Worm (Caenorhabditis elegans) whole organism, L1 larva: ENCODE data around the gene R02F2.4.
A peak's percentile ranks its signal among the peaks of the same experiment; 100 is the strongest.

Source experiments
- C16A3.4 ChIP-seq: fragments of 150-350 bp; optimal IDR thresholded peaks from 2 replicates; lab custom pipeline; 2014; ENCODE audit warnings: missing biosample characterization, missing genetic modification characterization
- C34B4.2 ChIP-seq: sonication (generic microtip); optimal IDR thresholded peaks from 2 replicates; lab custom pipeline; 2017; ENCODE audit warnings: mild to moderate bottlenecking, missing genetic modification characterization, missing compliant biosample characterization
- F16B12.6 ChIP-seq: fragments of 150-350 bp; optimal IDR thresholded peaks from 2 replicates; lab custom pipeline; 2014; ENCODE audit warnings: missing biosample characterization, missing genetic modification characterization
- alr-1 ChIP-seq: fragments of 200-800 bp; sonication (Bioruptor generic); optimal IDR thresholded peaks from 2 replicates; lab custom pipeline; 2018; ENCODE audit warnings: borderline replicate concordance, mild to moderate bottlenecking, missing genetic modification characterization, missing compliant biosample characterization
- aly-2 ChIP-seq: fragments of 150-350 bp; optimal IDR thresholded peaks from 2 replicates; lab custom pipeline; 2014; ENCODE audit warnings: missing biosample characterization, missing genetic modification characterization
- blmp-1 ChIP-seq: fragments of 150-350 bp; optimal IDR thresholded peaks from 2 replicates; lab custom pipeline; 2014; ENCODE audit warnings: missing biosample characterization, missing genetic modification characterization
- ceh-63 ChIP-seq: fragments of 200-800 bp; sonication (Bioruptor generic); optimal IDR thresholded peaks from 2 replicates; lab custom pipeline; 2018; ENCODE audit warnings: mild to moderate bottlenecking, missing genetic modification characterization, missing compliant biosample characterization
- ceh-82 ChIP-seq, 3 experiments: fragments of 150-350 bp in 1 of 3; sonication (generic microtip) in 2 of 3; optimal IDR thresholded peaks; 2 replicates each; lab custom pipeline; 2014 to 2017; ENCODE audit warnings: missing biosample characterization in 3 of 3, missing genetic modification characterization in 3 of 3
- ceh-88 ChIP-seq: fragments of 200-800 bp; sonication (Bioruptor generic); IDR thresholded peaks from 2 replicates; pipeline ENCODE4 v1.3.6; 2022; ENCODE audit warnings: missing genetic modification characterization, missing compliant biosample characterization
- ces-1 ChIP-seq: fragments of 150-350 bp; optimal IDR thresholded peaks from 2 replicates; lab custom pipeline; 2014; ENCODE audit warnings: missing biosample characterization, missing genetic modification reagents, missing genetic modification characterization
- dsc-1 ChIP-seq: sonication (generic microtip); optimal IDR thresholded peaks from 2 replicates; lab custom pipeline; 2016; ENCODE audit warnings: mild to moderate bottlenecking, missing genetic modification characterization, missing compliant biosample characterization
- efl-3 ChIP-seq: fragments of 200-800 bp; sonication (Bioruptor generic); optimal IDR thresholded peaks from 2 replicates; lab custom pipeline; 2018; ENCODE audit warnings: mild to moderate bottlenecking, missing genetic modification characterization, missing compliant biosample characterization
- elt-2 ChIP-seq: sonication (generic microtip); optimal IDR thresholded peaks from 2 replicates; lab custom pipeline; 2016; ENCODE audit warnings: missing genetic modification characterization, mild to moderate bottlenecking, inconsistent platforms, missing compliant biosample characterization, missing genetic modification reagents
- elt-3 ChIP-seq, 6 experiments: fragments of 150-350 bp in 1 of 6; sonication (generic microtip); optimal IDR thresholded peaks; 2 replicates each; lab custom pipeline; 2017 to 2018; ENCODE audit warnings: missing biosample characterization in 6 of 6, missing genetic modification characterization in 6 of 6, inconsistent platforms in 1 of 6
- ets-5 ChIP-seq: fragments of 200-800 bp; sonication (Bioruptor generic); IDR thresholded peaks from 2 replicates; pipeline ENCODE4 v1.3.6; 2022; ENCODE audit warnings: missing genetic modification characterization, missing compliant biosample characterization
- fkh-10 ChIP-seq: sonication (generic microtip); optimal IDR thresholded peaks from 2 replicates; lab custom pipeline; 2017; ENCODE audit warnings: missing biosample characterization, missing genetic modification reagents, missing genetic modification characterization
- fkh-4 ChIP-seq: sonication (generic microtip); optimal IDR thresholded peaks from 2 replicates; lab custom pipeline; 2016; ENCODE audit warnings: missing compliant biosample characterization, missing genetic modification characterization, borderline replicate concordance
- hlh-4 ChIP-seq: sonication (generic microtip); optimal IDR thresholded peaks from 2 replicates; lab custom pipeline; 2016; ENCODE audit warnings: mild to moderate bottlenecking, missing genetic modification characterization, missing compliant biosample characterization
- irx-1 ChIP-seq: sonication (generic microtip); optimal IDR thresholded peaks from 2 replicates; lab custom pipeline; 2016; ENCODE audit warnings: missing genetic modification characterization, missing compliant biosample characterization
- jun-1 ChIP-seq: fragments of 150-350 bp; optimal IDR thresholded peaks from 2 replicates; lab custom pipeline; 2014; ENCODE audit warnings: missing biosample characterization, missing genetic modification reagents, missing genetic modification characterization
- lin-13 ChIP-seq: fragments of 150-350 bp; optimal IDR thresholded peaks from 2 replicates; lab custom pipeline; 2014; ENCODE audit warnings: missing biosample characterization, missing genetic modification reagents, missing genetic modification characterization
- lir-3 ChIP-seq: sonication (generic microtip); optimal IDR thresholded peaks from 2 replicates; lab custom pipeline; 2016; ENCODE audit warnings: mild to moderate bottlenecking, missing genetic modification characterization, moderate library complexity, missing compliant biosample characterization; ENCODE audit not compliant: poor library complexity
- lsy-2 ChIP-seq, 2 experiments: fragments of 150-350 bp; optimal IDR thresholded peaks; 2 replicates each; lab custom pipeline; 2014; ENCODE audit warnings: missing biosample characterization in 2 of 2, missing genetic modification characterization in 2 of 2
- mdl-1 ChIP-seq, 2 experiments: fragments of 150-350 bp; optimal IDR thresholded peaks; 2 replicates each; lab custom pipeline; 2014 to 2017; ENCODE audit warnings: missing biosample characterization in 2 of 2, missing genetic modification characterization in 2 of 2, inconsistent platforms in 1 of 2
- mep-1 ChIP-seq: fragments of 150-350 bp; optimal IDR thresholded peaks from 2 replicates; lab custom pipeline; 2014; ENCODE audit warnings: missing biosample characterization, missing genetic modification characterization
- nhr-11 ChIP-seq: fragments of 150-350 bp; optimal IDR thresholded peaks from 2 replicates; lab custom pipeline; 2014; ENCODE audit warnings: missing biosample characterization, missing genetic modification characterization
- nhr-12 ChIP-seq: sonication (generic microtip); optimal IDR thresholded peaks from 2 replicates; lab custom pipeline; 2017; ENCODE audit warnings: missing biosample characterization, missing genetic modification characterization
- nhr-19 ChIP-seq: fragments of 200-800 bp; sonication (Bioruptor generic); conservative IDR thresholded peaks from 2 replicates; pipeline ENCODE4 v1.3.6; 2022; ENCODE audit warnings: missing genetic modification characterization, missing compliant biosample characterization
- nhr-20 ChIP-seq: sonication (generic microtip); optimal IDR thresholded peaks from 2 replicates; lab custom pipeline; 2016; ENCODE audit warnings: mild to moderate bottlenecking, missing genetic modification characterization, missing compliant biosample characterization
- nhr-28 ChIP-seq: fragments of 150-350 bp; optimal IDR thresholded peaks from 2 replicates; lab custom pipeline; 2014; ENCODE audit warnings: missing biosample characterization, missing genetic modification characterization
- nhr-47 ChIP-seq: sonication (generic microtip); optimal IDR thresholded peaks from 2 replicates; lab custom pipeline; 2016; ENCODE audit warnings: mild to moderate bottlenecking, missing genetic modification characterization, moderate library complexity, missing compliant biosample characterization
- nhr-76 ChIP-seq: sonication (generic microtip); optimal IDR thresholded peaks from 2 replicates; lab custom pipeline; 2017; ENCODE audit warnings: missing biosample characterization, missing genetic modification characterization
- nhr-84 ChIP-seq: sonication (generic microtip); optimal IDR thresholded peaks from 2 replicates; lab custom pipeline; 2017; ENCODE audit warnings: missing biosample characterization, missing genetic modification characterization
- nhr-90 ChIP-seq: sonication (generic microtip); optimal IDR thresholded peaks from 2 replicates; lab custom pipeline; 2016; ENCODE audit warnings: mild to moderate bottlenecking, missing genetic modification characterization, missing compliant biosample characterization; ENCODE audit not compliant: poor library complexity
- pag-3 ChIP-seq: sonication (generic microtip); optimal IDR thresholded peaks from 2 replicates; lab custom pipeline; 2017; ENCODE audit warnings: missing genetic modification characterization, mild to moderate bottlenecking, missing compliant biosample characterization, antibody characterized with exemption, borderline replicate concordance; ENCODE audit not compliant: insufficient read depth
- skn-1 ChIP-seq: fragments of 150-350 bp; optimal IDR thresholded peaks from 2 replicates; lab custom pipeline; 2014; ENCODE audit warnings: missing biosample characterization, missing genetic modification characterization
- snpc-4 ChIP-seq: fragments of 150-350 bp; optimal IDR thresholded peaks from 2 replicates; lab custom pipeline; 2014; ENCODE audit warnings: missing biosample characterization, missing genetic modification characterization
- sup-37 ChIP-seq: fragments of 200-800 bp; sonication (Bioruptor generic); optimal IDR thresholded peaks from 2 replicates; lab custom pipeline; 2018; ENCODE audit warnings: mild to moderate bottlenecking, missing genetic modification characterization, missing compliant biosample characterization
- swsn-7 ChIP-seq: sonication (generic microtip); optimal IDR thresholded peaks from 2 replicates; lab custom pipeline; 2016; ENCODE audit warnings: missing genetic modification characterization, missing compliant biosample characterization
- unc-130 ChIP-seq: fragments of 150-350 bp; optimal IDR thresholded peaks from 2 replicates; lab custom pipeline; 2017; ENCODE audit warnings: missing biosample characterization, missing genetic modification characterization, inconsistent platforms
- unc-62 ChIP-seq: fragments of 150-350 bp; optimal IDR thresholded peaks from 2 replicates; lab custom pipeline; 2014; ENCODE audit warnings: missing biosample characterization, missing genetic modification reagents, missing genetic modification characterization
- vab-15 ChIP-seq: sonication (generic microtip); optimal IDR thresholded peaks from 2 replicates; lab custom pipeline; 2017; ENCODE audit warnings: missing genotype, mild to moderate bottlenecking, missing genetic modification characterization, missing compliant biosample characterization
- xbp-1 ChIP-seq: sonication (generic microtip); optimal IDR thresholded peaks from 2 replicates; lab custom pipeline; 2016; ENCODE audit warnings: missing genetic modification characterization, missing compliant biosample characterization
- zag-1 ChIP-seq: fragments of 150-350 bp; optimal IDR thresholded peaks from 2 replicates; lab custom pipeline; 2014; ENCODE audit warnings: missing biosample characterization, missing genetic modification characterization
- zip-4 ChIP-seq: fragments of 200-800 bp; sonication (Bioruptor generic); optimal IDR thresholded peaks from 2 replicates; lab custom pipeline; 2018; ENCODE audit warnings: mild to moderate bottlenecking, missing genetic modification characterization, moderate library complexity, missing compliant biosample characterization
- ztf-11 ChIP-seq, 2 experiments: sonication (generic microtip); optimal IDR thresholded peaks; 2 replicates each; lab custom pipeline; 2016 to 2017; ENCODE audit warnings: missing genetic modification characterization in 2 of 2, missing biosample characterization in 1 of 2, missing compliant biosample characterization in 1 of 2
- ztf-4 ChIP-seq: fragments of 150-350 bp; optimal IDR thresholded peaks from 2 replicates; lab custom pipeline; 2014; ENCODE audit warnings: missing biosample characterization, missing genetic modification characterization

R02F2.4 gene

ce11 chrIII:5500732-5501131 lies 16.6 kb downstream of the R02F2.4 start (continued):
- no peak for TF ChIP-seq C16A3.4 (tag; lab: Kevin White, UChicago)
- TF ChIP-seq nhr-47 (tag; lab: Kevin White, UChicago), result peak; percentile 84
- TF ChIP-seq hlh-4 (tag; lab: Kevin White, UChicago), result no peak
- no peak for TF ChIP-seq aly-2 (tag; lab: Kevin White, UChicago)
- TF ChIP-seq nhr-84 (tag; lab: Kevin White, UChicago), result no peak
- TF ChIP-seq ztf-4 (tag; lab: Kevin White, UChicago), result no peak
- no peak for TF ChIP-seq lir-3 (tag; lab: Kevin White, UChicago)
- no peak for TF ChIP-seq ceh-82 (tag; optimal IDR thresholded peaks at IDR 0.05; lab: Kevin White, UChicago)
- TF ChIP-seq lsy-2 (tag; optimal IDR thresholded peaks at IDR 0.05; lab: Kevin White, UChicago), result peak; percentile 7 to 19
- no peak for TF ChIP-seq nhr-28 (tag; lab: Kevin White, UChicago)
- peak; percentile 56 for TF ChIP-seq nhr-11 (tag; lab: Kevin White, UChicago)
- TF ChIP-seq ztf-11 (tag; optimal IDR thresholded peaks at IDR 0.05; lab: Kevin White, UChicago), result no peak
- no peak for TF ChIP-seq ets-5
- TF ChIP-seq mep-1 (tag; lab: Kevin White, UChicago), result no peak
- TF ChIP-seq xbp-1 (tag; lab: Kevin White, UChicago), result no peak
- no peak for TF ChIP-seq sup-37 (GFP tag; lab: Kevin White, UChicago)
- TF ChIP-seq mdl-1 (tag; optimal IDR thresholded peaks at IDR 0.05; lab: Kevin White, UChicago), result no peak
- TF ChIP-seq nhr-12 (tag; lab: Kevin White, UChicago), result no peak
- TF ChIP-seq fkh-4 (tag; lab: Kevin White, UChicago), result peak; percentile 58
- no peak for TF ChIP-seq snpc-4 (tag; lab: Kevin White, UChicago)
- no peak for TF ChIP-seq unc-62 (GFP tag; lab: Kevin White, UChicago)
- no peak for TF ChIP-seq skn-1 (tag; lab: Kevin White, UChicago)
- TF ChIP-seq pag-3 (tag; lab: Kevin White, UChicago), result no peak
- peak; percentile 19 for TF ChIP-seq swsn-7 (tag; lab: Kevin White, UChicago)
- TF ChIP-seq nhr-76 (tag; lab: Kevin White, UChicago), result no peak
- no peak for TF ChIP-seq vab-15
- TF ChIP-seq unc-130 (tag; lab: Kevin White, UChicago), result no peak
- TF ChIP-seq alr-1 (tag; lab: Kevin White, UChicago), result no peak
- no peak for TF ChIP-seq nhr-19 (GFP tag; lab: Robert Waterston, UW)
- no peak for TF ChIP-seq elt-3 (tag; optimal IDR thresholded peaks at IDR 0.05; lab: Kevin White, UChicago)
- no peak for TF ChIP-seq ceh-63
- TF ChIP-seq fkh-10 (GFP tag; lab: Kevin White, UChicago), result no peak
- no peak for TF ChIP-seq ceh-88 (GFP tag; lab: Robert Waterston, UW)

ce11 chrIII:5501358-5502287 lies 17.5 kb downstream of the R02F2.4 start, which contains the start of gene R02F2.1:
Gene R02F2.1, plus strand, starts transcription at chrIII:5501885.
- TF ChIP-seq zip-4 (GFP tag; lab: Kevin White, UChicago) (no peak), nhr-90 (peak; percentile 66), F16B12.6 (tag; lab: Kevin White, UChicago) (no peak), zag-1 (tag; lab: Kevin White, UChicago) (no peak), ztf-11 (tag; optimal IDR thresholded peaks at IDR 0.05; lab: Kevin White, UChicago) (peak in 1 of 2 experiments; percentile 14), nhr-47 (tag; lab: Kevin White, UChicago) (peak; percentile 40), blmp-1 (tag; lab: Kevin White, UChicago) (peak; percentile 60), nhr-20 (peak; percentile 76), C16A3.4 (tag; lab: Kevin White, UChicago) (peak; percentile 24), nhr-28 (tag; lab: Kevin White, UChicago) (no peak), vab-15 (no peak), skn-1 (tag; lab: Kevin White, UChicago) (peak; percentile 16), elt-2 (tag; lab: Kevin White, UChicago) (no peak), ztf-4 (tag; lab: Kevin White, UChicago) (no peak), irx-1 (no peak), ceh-88 (GFP tag; lab: Robert Waterston, UW) (no peak), lsy-2 (tag; optimal IDR thresholded peaks at IDR 0.05; lab: Kevin White, UChicago) (peak; percentile 7 to 45), jun-1 (tag; lab: Kevin White, UChicago) (no peak), lir-3 (tag; lab: Kevin White, UChicago) (no peak), ces-1 (no peak), C34B4.2 (tag; lab: Kevin White, UChicago) (no peak), fkh-10 (GFP tag; lab: Kevin White, UChicago) (no peak), efl-3 (GFP tag; lab: Kevin White, UChicago) (no peak), lin-13 (no peak), pag-3 (tag; lab: Kevin White, UChicago) (no peak), dsc-1 (peak; percentile 79)
